Worm (Caenorhabditis elegans) whole organism, L1 larva: ENCODE results near the gene mfn-1.

Source experiments
- C04F5.9 ChIP-seq: sonication (generic microtip); optimal IDR thresholded peaks from 2 replicates; lab custom pipeline; 2016; ENCODE audit warnings: missing genetic modification characterization, missing compliant biosample characterization
- C34B4.2 ChIP-seq: sonication (generic microtip); optimal IDR thresholded peaks from 2 replicates; lab custom pipeline; 2017; ENCODE audit warnings: mild to moderate bottlenecking, missing genetic modification characterization, missing compliant biosample characterization
- F16B12.6 ChIP-seq: fragments of 150-350 bp; optimal IDR thresholded peaks from 2 replicates; lab custom pipeline; 2014; ENCODE audit warnings: missing biosample characterization, missing genetic modification characterization
- Y116A8C.19 ChIP-seq: sonication (generic microtip); optimal IDR thresholded peaks from 2 replicates; lab custom pipeline; 2016; ENCODE audit warnings: missing compliant biosample characterization, missing genetic modification characterization, borderline replicate concordance
- aly-2 ChIP-seq: fragments of 150-350 bp; optimal IDR thresholded peaks from 2 replicates; lab custom pipeline; 2014; ENCODE audit warnings: missing biosample characterization, missing genetic modification characterization
- dpl-1 ChIP-seq, 3 experiments: fragments of 150-350 bp in 2 of 3; sonication (generic microtip) in 1 of 3; optimal IDR thresholded peaks; 2 replicates each; lab custom pipeline; 2014 to 2017; ENCODE audit warnings: missing biosample characterization in 3 of 3, missing genetic modification characterization in 3 of 3, missing genetic modification reagents in 3 of 3
- egl-27 ChIP-seq, 2 experiments: fragments of 150-350 bp in 1 of 2; sonication (generic microtip); optimal IDR thresholded peaks; 3 replicates each; lab custom pipeline; 2017 to 2018; ENCODE audit warnings: missing biosample characterization in 2 of 2, missing genetic modification characterization in 2 of 2, missing genetic modification reagents in 2 of 2
- elt-3 ChIP-seq, 6 experiments: fragments of 150-350 bp in 1 of 6; sonication (generic microtip); optimal IDR thresholded peaks; 2 replicates each; lab custom pipeline; 2017 to 2018; ENCODE audit warnings: missing biosample characterization in 6 of 6, missing genetic modification characterization in 6 of 6, inconsistent platforms in 1 of 6
- fkh-10 ChIP-seq: sonication (generic microtip); optimal IDR thresholded peaks from 2 replicates; lab custom pipeline; 2017; ENCODE audit warnings: missing biosample characterization, missing genetic modification reagents, missing genetic modification characterization
- hpl-2 ChIP-seq: fragments of 150-350 bp; optimal IDR thresholded peaks from 2 replicates; lab custom pipeline; 2014; ENCODE audit warnings: missing biosample characterization, missing genetic modification reagents, missing genetic modification characterization
- isw-1 ChIP-seq: fragments of 200-800 bp; sonication (Bioruptor generic); IDR thresholded peaks from 2 replicates; pipeline ENCODE4 v1.3.6; 2022; ENCODE audit warnings: missing genetic modification characterization, missing compliant biosample characterization
- jun-1 ChIP-seq: fragments of 150-350 bp; optimal IDR thresholded peaks from 2 replicates; lab custom pipeline; 2014; ENCODE audit warnings: missing biosample characterization, missing genetic modification reagents, missing genetic modification characterization
- lin-13 ChIP-seq: fragments of 150-350 bp; optimal IDR thresholded peaks from 2 replicates; lab custom pipeline; 2014; ENCODE audit warnings: missing biosample characterization, missing genetic modification reagents, missing genetic modification characterization
- lin-14 ChIP-seq: fragments of 200-800 bp; sonication (Bioruptor generic); optimal IDR thresholded peaks from 2 replicates; lab custom pipeline; 2018; ENCODE audit warnings: mild to moderate bottlenecking, missing genetic modification characterization, moderate library complexity, missing compliant biosample characterization
- lin-15B ChIP-seq: fragments of 150-350 bp; sonication (generic microtip); optimal IDR thresholded peaks from 3 replicates; lab custom pipeline; 2014; ENCODE audit warnings: missing biosample characterization, missing genetic modification characterization
- lin-35 ChIP-seq, 2 experiments: fragments of 150-350 bp; optimal IDR thresholded peaks; 2 replicates each; lab custom pipeline; 2014; ENCODE audit warnings: missing biosample characterization in 2 of 2, missing genetic modification characterization in 2 of 2, missing genetic modification reagents in 2 of 2
- lin-39 ChIP-seq: fragments of 150-350 bp; optimal IDR thresholded peaks from 2 replicates; lab custom pipeline; 2014; ENCODE audit warnings: missing biosample characterization, missing genetic modification reagents, missing genetic modification characterization
- lir-3 ChIP-seq: sonication (generic microtip); optimal IDR thresholded peaks from 2 replicates; lab custom pipeline; 2016; ENCODE audit warnings: mild to moderate bottlenecking, missing genetic modification characterization, moderate library complexity, missing compliant biosample characterization; ENCODE audit not compliant: poor library complexity
- lsy-2 ChIP-seq, 2 experiments: fragments of 150-350 bp; optimal IDR thresholded peaks; 2 replicates each; lab custom pipeline; 2014; ENCODE audit warnings: missing biosample characterization in 2 of 2, missing genetic modification characterization in 2 of 2
- mab-9 ChIP-seq: fragments of 200-800 bp; sonication (Bioruptor generic); IDR thresholded peaks from 2 replicates; pipeline ENCODE4 v1.3.6; 2022; ENCODE audit warnings: missing genetic modification reagents, missing genetic modification characterization, missing compliant biosample characterization
- mdl-1 ChIP-seq, 2 experiments: fragments of 150-350 bp; optimal IDR thresholded peaks; 2 replicates each; lab custom pipeline; 2014 to 2017; ENCODE audit warnings: missing biosample characterization in 2 of 2, missing genetic modification characterization in 2 of 2, inconsistent platforms in 1 of 2
- mef-2 ChIP-seq: fragments of 150-350 bp; optimal IDR thresholded peaks from 2 replicates; lab custom pipeline; 2014; ENCODE audit warnings: missing biosample characterization, missing genetic modification characterization
- nhr-12 ChIP-seq: sonication (generic microtip); optimal IDR thresholded peaks from 2 replicates; lab custom pipeline; 2017; ENCODE audit warnings: missing biosample characterization, missing genetic modification characterization
- nhr-19 ChIP-seq: fragments of 200-800 bp; sonication (Bioruptor generic); conservative IDR thresholded peaks from 2 replicates; pipeline ENCODE4 v1.3.6; 2022; ENCODE audit warnings: missing genetic modification characterization, missing compliant biosample characterization
- nhr-20 ChIP-seq: sonication (generic microtip); optimal IDR thresholded peaks from 2 replicates; lab custom pipeline; 2016; ENCODE audit warnings: mild to moderate bottlenecking, missing genetic modification characterization, missing compliant biosample characterization
- nhr-47 ChIP-seq: sonication (generic microtip); optimal IDR thresholded peaks from 2 replicates; lab custom pipeline; 2016; ENCODE audit warnings: mild to moderate bottlenecking, missing genetic modification characterization, moderate library complexity, missing compliant biosample characterization
- nhr-71 ChIP-seq: sonication (generic microtip); optimal IDR thresholded peaks from 2 replicates; lab custom pipeline; 2016; ENCODE audit warnings: mild to moderate bottlenecking, missing genetic modification characterization, moderate library complexity, missing compliant biosample characterization
- nhr-76 ChIP-seq: sonication (generic microtip); optimal IDR thresholded peaks from 2 replicates; lab custom pipeline; 2017; ENCODE audit warnings: missing biosample characterization, missing genetic modification characterization
- nhr-84 ChIP-seq: sonication (generic microtip); optimal IDR thresholded peaks from 2 replicates; lab custom pipeline; 2017; ENCODE audit warnings: missing biosample characterization, missing genetic modification characterization
- nhr-85 ChIP-seq: sonication (generic microtip); peaks from one replicate; lab custom pipeline; 2016; ENCODE audit warnings: missing genetic modification characterization, inconsistent platforms, missing compliant biosample characterization
- pag-3 ChIP-seq: sonication (generic microtip); optimal IDR thresholded peaks from 2 replicates; lab custom pipeline; 2017; ENCODE audit warnings: missing genetic modification characterization, mild to moderate bottlenecking, missing compliant biosample characterization, antibody characterized with exemption, borderline replicate concordance; ENCODE audit not compliant: insufficient read depth
- pqm-1 ChIP-seq: sonication (generic microtip); optimal IDR thresholded peaks from 3 replicates; lab custom pipeline; 2017; ENCODE audit warnings: missing biosample characterization, missing genetic modification characterization
- skn-1 ChIP-seq: fragments of 150-350 bp; optimal IDR thresholded peaks from 2 replicates; lab custom pipeline; 2014; ENCODE audit warnings: missing biosample characterization, missing genetic modification characterization
- snpc-4 ChIP-seq: fragments of 150-350 bp; optimal IDR thresholded peaks from 2 replicates; lab custom pipeline; 2014; ENCODE audit warnings: missing biosample characterization, missing genetic modification characterization
- sox-4 ChIP-seq: sonication (generic microtip); optimal IDR thresholded peaks from 2 replicates; lab custom pipeline; 2016; ENCODE audit warnings: missing genetic modification characterization, missing compliant biosample characterization
- sptf-1 ChIP-seq: fragments of 150-350 bp; optimal IDR thresholded peaks from 2 replicates; lab custom pipeline; 2014; ENCODE audit warnings: missing biosample characterization, missing genetic modification characterization
- sup-37 ChIP-seq: fragments of 200-800 bp; sonication (Bioruptor generic); optimal IDR thresholded peaks from 2 replicates; lab custom pipeline; 2018; ENCODE audit warnings: mild to moderate bottlenecking, missing genetic modification characterization, missing compliant biosample characterization
- swsn-7 ChIP-seq: sonication (generic microtip); optimal IDR thresholded peaks from 2 replicates; lab custom pipeline; 2016; ENCODE audit warnings: missing genetic modification characterization, missing compliant biosample characterization
- tlp-1 ChIP-seq: fragments of 150-350 bp; optimal IDR thresholded peaks from 2 replicates; lab custom pipeline; 2014; ENCODE audit warnings: missing biosample characterization, missing genetic modification characterization
- unc-62 ChIP-seq: fragments of 150-350 bp; optimal IDR thresholded peaks from 2 replicates; lab custom pipeline; 2014; ENCODE audit warnings: missing biosample characterization, missing genetic modification reagents, missing genetic modification characterization
- unc-86 ChIP-seq: sonication (generic microtip); optimal IDR thresholded peaks from 2 replicates; lab custom pipeline; 2016; ENCODE audit warnings: missing genetic modification characterization, missing compliant biosample characterization
- unc-98 ChIP-seq: fragments of 200-800 bp; sonication (Bioruptor generic); IDR thresholded peaks from 2 replicates; pipeline ENCODE4 v1.3.6; 2022; ENCODE audit warnings: missing genetic modification characterization, missing compliant biosample characterization
- xbp-1 ChIP-seq: sonication (generic microtip); optimal IDR thresholded peaks from 2 replicates; lab custom pipeline; 2016; ENCODE audit warnings: missing genetic modification characterization, missing compliant biosample characterization
- zag-1 ChIP-seq: fragments of 150-350 bp; optimal IDR thresholded peaks from 2 replicates; lab custom pipeline; 2014; ENCODE audit warnings: missing biosample characterization, missing genetic modification characterization
- ztf-11 ChIP-seq, 2 experiments: sonication (generic microtip); optimal IDR thresholded peaks; 2 replicates each; lab custom pipeline; 2016 to 2017; ENCODE audit warnings: missing genetic modification characterization in 2 of 2, missing biosample characterization in 1 of 2, missing compliant biosample characterization in 1 of 2

mfn-1 gene

ce11 chrII:11484600-11484999 is 12.8 kb upstream of the mfn-1 start (continued):
- TF ChIP-seq nhr-12 (tag; lab: Kevin White, UChicago) = no peak
- peak; percentile 16 for TF ChIP-seq unc-86 (tag; lab: Kevin White, UChicago)
- peak; percentile 76 for TF ChIP-seq nhr-19 (GFP tag; lab: Robert Waterston, UW)
- peak; percentile 68 for TF ChIP-seq nhr-20
- TF ChIP-seq lsy-2 (tag; optimal IDR thresholded peaks at IDR 0.05; lab: Kevin White, UChicago) = peak; percentile 72 to 91
- no peak for TF ChIP-seq pag-3 (tag; lab: Kevin White, UChicago)
- TF ChIP-seq skn-1 = peak; percentile 41
- peak; percentile 80 for TF ChIP-seq nhr-71 (tag; lab: Kevin White, UChicago)
- no peak for TF ChIP-seq unc-62 (GFP tag; lab: Kevin White, UChicago)
- no peak for TF ChIP-seq mab-9 (GFP tag; lab: Robert Waterston, UW)
- TF ChIP-seq aly-2 (tag; lab: Kevin White, UChicago) = peak; percentile 69
- TF ChIP-seq swsn-7 (tag; lab: Kevin White, UChicago) = peak; percentile 70
- no peak for TF ChIP-seq zag-1 (tag; lab: Kevin White, UChicago)
- no peak for TF ChIP-seq lin-39
- no peak for TF ChIP-seq tlp-1 (tag; lab: Kevin White, UChicago)
- peak in 1 of 2 experiments; percentile 52 for TF ChIP-seq ztf-11 (tag; optimal IDR thresholded peaks at IDR 0.05; lab: Kevin White, UChicago)
- no peak for TF ChIP-seq sox-4
- TF ChIP-seq F16B12.6 (tag; lab: Kevin White, UChicago) = peak; percentile 46
- no peak for TF ChIP-seq nhr-84 (tag; lab: Kevin White, UChicago)
- TF ChIP-seq fkh-10 (GFP tag; lab: Kevin White, UChicago) = peak; percentile 40

ce11 chrII:11479076-11479475 is 7.3 kb upstream of the mfn-1 start, which contains the start of gene W02B12.12:
Gene W02B12.12, minus strand, starts transcription at chrII:11479176.
- TF ChIP-seq snpc-4 (tag; lab: Kevin White, UChicago) = no peak
- TF ChIP-seq mef-2 (tag; lab: Kevin White, UChicago) = no peak
- TF ChIP-seq egl-27 (tag; optimal IDR thresholded peaks at IDR 0.05; lab: Kevin White, UChicago) = no peak
- TF ChIP-seq elt-3 (tag; optimal IDR thresholded peaks at IDR 0.05; lab: Kevin White, UChicago) = no peak

- TF ChIP-seq nhr-85 (tag; lab: Kevin White, UChicago) (no peak), unc-98 (GFP tag; lab: Robert Waterston, UW) (no peak), lin-35 (GFP tag; optimal IDR thresholded peaks at IDR 0.05; lab: Kevin White, UChicago) (no peak), nhr-76 (no peak), F16B12.6 (tag; lab: Kevin White, UChicago) (no peak), sup-37 (GFP tag; lab: Kevin White, UChicago) (no peak), nhr-47 (tag; lab: Kevin White, UChicago) (no peak), C04F5.9 (tag; lab: Kevin White, UChicago) (no peak), C34B4.2 (tag; lab: Kevin White, UChicago) (no peak), dpl-1 (GFP tag; optimal IDR thresholded peaks at IDR 0.05; lab: Kevin White, UChicago) (no peak), nhr-84 (tag; lab: Kevin White, UChicago) (no peak)
These were observed 4.6 kb upstream of the mfn-1 start, which contains the start of gene W02B12.16 for ce11 chrII:11476410-11476809. Gene W02B12.16, minus strand, starts transcription at chrII:11476510.

DNA sequence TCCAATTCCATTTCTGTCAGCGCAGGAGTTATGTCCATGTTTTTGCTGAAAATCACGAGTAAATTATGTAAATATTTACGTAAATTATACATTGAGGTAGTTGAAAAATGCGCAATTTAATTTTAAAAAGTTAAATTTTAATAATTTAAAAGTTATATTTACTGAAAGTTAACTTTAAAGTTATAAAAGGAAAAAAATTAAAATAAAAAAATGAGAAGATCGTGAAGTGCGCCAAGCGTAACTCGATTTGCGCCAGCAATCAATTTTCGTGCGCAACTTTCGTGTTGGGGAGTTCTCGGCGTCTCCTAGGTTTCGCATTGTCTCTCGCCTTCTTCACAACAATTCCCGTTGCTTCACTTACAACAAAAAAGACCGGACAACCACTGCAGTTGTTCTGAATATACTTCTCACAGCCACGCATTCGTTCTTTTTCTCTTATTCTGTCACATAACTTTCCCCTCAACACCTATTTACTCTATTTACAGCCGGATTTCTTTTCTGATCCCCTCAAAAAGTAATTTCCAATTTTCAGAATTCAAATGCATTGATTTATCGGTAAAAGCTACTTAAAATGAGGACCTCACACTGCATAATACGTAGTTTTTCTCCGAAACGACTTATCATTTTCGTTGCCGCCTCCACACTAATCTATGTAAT is 1.8 kb upstream of the mfn-1 start, which contains the start of the genes metl-1 and W02B12.11:
Gene metl-1 (minus strand): TSS at position 51 of the 657 bp plus-strand sequence.
Gene W02B12.11 (plus strand): TSS at position 337 of the 657 bp plus-strand sequence.
- TF ChIP-seq lir-3 (tag; lab: Kevin White, UChicago) (peak; percentile 30), mdl-1 (tag; optimal IDR thresholded peaks at IDR 0.05; lab: Kevin White, UChicago) (peak in 1 of 2 experiments; percentile 62), nhr-76 (no peak), unc-86 (tag; lab: Kevin White, UChicago) (peak; percentile 82), nhr-84 (tag; lab: Kevin White, UChicago) (no peak), jun-1 (tag; lab: Kevin White, UChicago) (peak; percentile 71), nhr-85 (tag; lab: Kevin White, UChicago) (peak; percentile 91), lin-14 (GFP tag; lab: Kevin White, UChicago) (no peak), lin-13 (GFP tag; lab: Kevin White, UChicago) (peak; percentile 67), C34B4.2 (tag; lab: Kevin White, UChicago) (no peak), pqm-1 (tag; lab: Kevin White, UChicago) (no peak), xbp-1 (tag; lab: Kevin White, UChicago) (peak; percentile 85), isw-1 (GFP tag; lab: Robert Waterston, UW) (peak; percentile 82), egl-27 (tag; optimal IDR thresholded peaks at IDR 0.05; lab: Kevin White, UChicago) (no peak), lin-15B (tag; lab: Kevin White, UChicago) (peak; percentile 69), C04F5.9 (tag; lab: Kevin White, UChicago) (peak; percentile 69), hpl-2 (peak; percentile 4), lsy-2 (tag; optimal IDR thresholded peaks at IDR 0.05; lab: Kevin White, UChicago) (peak; percentile 90 to 94), Y116A8C.19 (tag; lab: Kevin White, UChicago) (no peak), unc-62 (GFP tag; lab: Kevin White, UChicago) (no peak), sptf-1 (tag; lab: Kevin White, UChicago) (no peak)
